Fruit fly (Drosophila melanogaster) whole organism, wandering third instar larva: ENCODE data around the gene CG18766.
A peak's percentile ranks its signal among the peaks of the same experiment; 100 is the strongest.

ENCODE experiments used
- Abd-B ChIP-seq: fragments of >200 bp; optimal IDR thresholded peaks from 2 replicates; lab custom pipeline; 2017; ENCODE audit warnings: missing biosample characterization, missing genetic modification characterization
- CG32264 ChIP-seq: fragments of 200-800 bp; sonication (Bioruptor generic); optimal IDR thresholded peaks from 2 replicates; lab custom pipeline; 2016; ENCODE audit warnings: missing biosample characterization, missing genetic modification characterization
- CG9705 ChIP-seq: fragments of 200-800 bp; sonication (Bioruptor generic); optimal IDR thresholded peaks from 2 replicates; lab custom pipeline; 2018; ENCODE audit warnings: missing biosample characterization, mild to moderate bottlenecking, missing genetic modification characterization
- Dfd ChIP-seq: fragments of >200 bp; optimal IDR thresholded peaks from 2 replicates; lab custom pipeline; 2017; ENCODE audit warnings: missing biosample characterization, missing genetic modification characterization
- Dif ChIP-seq: fragments of 200-275, 200-300 bp; sonication (Bioruptor generic); optimal IDR thresholded peaks from 2 replicates; lab custom pipeline; 2018; ENCODE audit warnings: missing biosample characterization, missing genetic modification characterization; ENCODE audit not compliant: partially characterized antibody
- HLH106 ChIP-seq: fragments of 200-800 bp; optimal IDR thresholded peaks from 3 replicates; lab custom pipeline; 2019; ENCODE audit warnings: missing biosample characterization, mild to moderate bottlenecking, missing genetic modification characterization, moderate library complexity
- Hnf4 ChIP-seq: fragments of 200-800 bp; sonication (Bioruptor generic); optimal IDR thresholded peaks from 2 replicates; lab custom pipeline; 2016; ENCODE audit warnings: missing biosample characterization, mild to moderate bottlenecking, missing genetic modification characterization
- Hr78 ChIP-seq: fragments of >200 bp; optimal IDR thresholded peaks from 2 replicates; lab custom pipeline; 2017; ENCODE audit warnings: missing biosample characterization, missing genetic modification characterization
- Hr83 ChIP-seq: fragments of 200-300 bp; sonication (Bioruptor generic); optimal IDR thresholded peaks from 2 replicates; lab custom pipeline; 2016; ENCODE audit warnings: missing biosample characterization, mild to moderate bottlenecking, missing genetic modification characterization, moderate library complexity; ENCODE audit not compliant: poor library complexity, severe bottlenecking
- Jra ChIP-seq: sonication (Bioruptor generic); optimal IDR thresholded peaks from 2 replicates; lab custom pipeline; 2016; ENCODE audit warnings: missing biosample characterization, missing genetic modification characterization
- Mio ChIP-seq: sonication (Bioruptor generic); optimal IDR thresholded peaks from 2 replicates; lab custom pipeline; 2016; ENCODE audit warnings: missing biosample characterization, missing genetic modification characterization
- Myc ChIP-seq: fragments of >200 bp; optimal IDR thresholded peaks from 2 replicates; lab custom pipeline; 2017
- N ChIP-seq: fragments of >200 bp; optimal IDR thresholded peaks from 2 replicates; lab custom pipeline; 2018; ENCODE audit warnings: missing biosample characterization, missing external identifiers, missing genetic modification characterization
- OdsH ChIP-seq: fragments of 200-800 bp; sonication (Bioruptor generic); optimal IDR thresholded peaks from 2 replicates; lab custom pipeline; 2016; ENCODE audit warnings: missing biosample characterization, mild to moderate bottlenecking, missing genetic modification characterization
- Rel ChIP-seq, 2 experiments: fragments of 200-800 bp; sonication (Bioruptor generic) in 1 of 2; optimal IDR thresholded peaks; 2 replicates in 1 of 2; 3 replicates in 1 of 2; lab custom pipeline; 2016 to 2019; ENCODE audit warnings: mild to moderate bottlenecking in 2 of 2, missing biosample characterization in 2 of 2, missing genetic modification characterization in 2 of 2, moderate library complexity in 1 of 2
- Sp1 ChIP-seq: fragments of 200-800 bp; sonication (Bioruptor generic); optimal IDR thresholded peaks from 3 replicates; lab custom pipeline; 2019; ENCODE audit warnings: missing biosample characterization, mild to moderate bottlenecking, missing genetic modification characterization, moderate library complexity
- br ChIP-seq: fragments of 200-800 bp; sonication (Bioruptor generic); optimal IDR thresholded peaks from 2 replicates; lab custom pipeline; 2016; ENCODE audit warnings: missing biosample characterization, missing genetic modification characterization
- brk ChIP-seq: fragments of 200-800 bp; sonication (Bioruptor generic); optimal IDR thresholded peaks from 2 replicates; lab custom pipeline; 2016; ENCODE audit warnings: missing biosample characterization, mild to moderate bottlenecking, missing genetic modification characterization
- dl ChIP-seq, 2 experiments: fragments of 175-275, 200-275 bp in 1 of 2; fragments of 200-275 bp in 1 of 2; sonication (Bioruptor generic); optimal IDR thresholded peaks; lab custom pipeline; 2018; ENCODE audit warnings: mild to moderate bottlenecking in 2 of 2, missing biosample characterization in 2 of 2, missing genetic modification characterization in 2 of 2, moderate library complexity in 2 of 2; ENCODE audit not compliant: partially characterized antibody in 2 of 2, insufficient read depth in 1 of 2
- dmrt93B ChIP-seq: fragments of 200-800 bp; sonication (Bioruptor generic); optimal IDR thresholded peaks from 2 replicates; lab custom pipeline; 2018; ENCODE audit warnings: missing biosample characterization, mild to moderate bottlenecking, missing genetic modification characterization
- ey ChIP-seq: fragments of 200-800 bp; sonication (Bioruptor generic); optimal IDR thresholded peaks from 2 replicates; lab custom pipeline; 2016; ENCODE audit warnings: missing biosample characterization, missing genetic modification characterization
- foxo ChIP-seq, 2 experiments: fragments of 200-800 bp; sonication (Bioruptor generic); optimal IDR thresholded peaks; 2 replicates in 1 of 2; 3 replicates in 1 of 2; lab custom pipeline; 2016 to 2017; ENCODE audit warnings: missing biosample characterization in 2 of 2, missing genetic modification characterization in 2 of 2
- fru ChIP-seq: fragments of 200-800 bp; sonication (Bioruptor generic); optimal IDR thresholded peaks from 3 replicates; lab custom pipeline; 2016; ENCODE audit warnings: missing biosample characterization, mild to moderate bottlenecking, missing genetic modification characterization
- h ChIP-seq: fragments of 200-800 bp; sonication (Bioruptor generic); optimal IDR thresholded peaks from 3 replicates; lab custom pipeline; 2016; ENCODE audit warnings: missing biosample characterization, mild to moderate bottlenecking, missing genetic modification characterization
- jim ChIP-seq: fragments of 175-275, 200-325 bp; sonication (Bioruptor generic); optimal IDR thresholded peaks from 2 replicates; lab custom pipeline; 2016; ENCODE audit warnings: missing biosample characterization, mild to moderate bottlenecking, missing genetic modification characterization
- lola ChIP-seq: fragments of >200 bp; optimal IDR thresholded peaks from 2 replicates; lab custom pipeline; 2017; ENCODE audit warnings: missing biosample characterization, missing genetic modification characterization
- pan ChIP-seq: fragments of >200 bp; optimal IDR thresholded peaks from 2 replicates; lab custom pipeline; 2017
- psq ChIP-seq: fragments of 200-800 bp; sonication (Bioruptor generic); optimal IDR thresholded peaks from 3 replicates; lab custom pipeline; 2017; ENCODE audit warnings: missing biosample characterization, mild to moderate bottlenecking, missing genetic modification characterization, moderate library complexity
- rgr ChIP-seq: fragments of 200-800 bp; sonication (Bioruptor generic); optimal IDR thresholded peaks from 3 replicates; lab custom pipeline; 2016; ENCODE audit warnings: missing biosample characterization, mild to moderate bottlenecking, missing genetic modification characterization
- sage ChIP-seq: fragments of 200-800 bp; sonication (Bioruptor generic); optimal IDR thresholded peaks from 2 replicates; lab custom pipeline; 2016; ENCODE audit warnings: missing biosample characterization, mild to moderate bottlenecking, missing genetic modification characterization
- sv ChIP-seq: fragments of 200-800 bp; sonication (Bioruptor generic); optimal IDR thresholded peaks from 3 replicates; lab custom pipeline; 2016; ENCODE audit warnings: missing biosample characterization, missing genetic modification characterization
- tai ChIP-seq: sonication (Bioruptor generic); optimal IDR thresholded peaks from 2 replicates; lab custom pipeline; 2016; ENCODE audit warnings: missing biosample characterization, missing genetic modification characterization
- usp ChIP-seq: fragments of >200 bp; optimal IDR thresholded peaks from 2 replicates; lab custom pipeline; 2017; ENCODE audit warnings: missing biosample characterization, missing genetic modification characterization

The CG18766 gene

dm6 chr3R:27281022-27281810 is 36.2 kb upstream of the CG18766 start (continued):
- no peak for TF ChIP-seq dl (GFP tag; optimal IDR thresholded peaks at IDR 0.05; lab: Kevin White, UChicago; ENCODE audit: insufficient read depth in 1 of 2, partially characterized antibody in 2 of 2)
- TF ChIP-seq HLH106 = peak; percentile 88
- TF ChIP-seq usp (GFP tag; lab: Kevin White, UChicago) = no peak
- TF ChIP-seq rgr (GFP tag; lab: Kevin White, UChicago) = peak; percentile 98
- peak; percentile 91 for TF ChIP-seq Mio
- TF ChIP-seq sage = peak; percentile 88

DNA sequence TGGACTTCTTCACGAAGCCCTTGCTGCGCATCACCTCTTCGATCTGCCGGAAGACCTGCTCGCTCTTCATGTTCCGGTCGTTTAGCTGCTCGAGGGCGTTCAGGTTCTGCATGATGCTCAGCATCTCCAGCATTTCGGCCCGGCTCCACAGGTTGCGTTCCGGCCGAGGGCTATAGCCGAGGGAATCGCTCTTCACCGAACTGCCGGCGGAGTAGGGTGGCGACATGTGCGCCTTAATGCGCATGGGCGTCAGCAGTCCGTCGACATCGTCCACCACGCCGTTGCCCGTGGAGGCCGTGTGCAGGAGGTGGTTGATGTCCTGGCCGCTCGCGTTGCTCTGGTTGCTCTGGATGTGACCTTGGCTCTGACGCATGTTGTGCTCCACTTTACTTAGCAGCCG is 34.4 kb upstream of the CG18766 start:
- TF ChIP-seq Myc (lab: Kevin White, UChicago) (no peak), Mio (no peak), Dfd (GFP tag; lab: Kevin White, UChicago) (no peak), Hnf4 (GFP tag; lab: Kevin White, UChicago) (no peak), Hr83 (GFP tag; lab: Kevin White, UChicago) (no peak), Hr78 (GFP tag; lab: Kevin White, UChicago) (no peak)
- TF ChIP-seq, all 38 proteins: peak for 0

- peak; percentile 14 for TF ChIP-seq br (GFP tag; lab: Kevin White, UChicago)
- no peak for TF ChIP-seq pan (lab: Kevin White, UChicago)
- TF ChIP-seq Hnf4 (GFP tag; lab: Kevin White, UChicago) = peak; percentile 30
- TF ChIP-seq dmrt93B = no peak
- TF ChIP-seq Abd-B = no peak
- peak in 1 of 2 experiments; percentile 21 for TF ChIP-seq foxo (GFP tag; optimal IDR thresholded peaks at IDR 0.05; lab: Kevin White, UChicago)
- TF ChIP-seq fru (GFP tag; lab: Kevin White, UChicago) = no peak
- peak; percentile 49 for TF ChIP-seq Hr83 (GFP tag; lab: Kevin White, UChicago)
- TF ChIP-seq Sp1 (GFP tag; lab: Kevin White, UChicago) = peak; percentile 15
- no peak for TF ChIP-seq Rel (GFP tag; optimal IDR thresholded peaks at IDR 0.05; lab: Kevin White, UChicago)
- peak; percentile 94 for TF ChIP-seq Rel (tag; optimal IDR thresholded peaks at IDR 0.05; lab: Kevin White, UChicago)
- no peak for TF ChIP-seq CG9705 (GFP tag; lab: Kevin White, UChicago)
- TF ChIP-seq sv = peak; percentile 40
- TF ChIP-seq Jra (GFP tag; lab: Kevin White, UChicago) = peak; percentile 23
- no peak for TF ChIP-seq Hr78 (GFP tag; lab: Kevin White, UChicago)
- TF ChIP-seq rgr (GFP tag; lab: Kevin White, UChicago) = peak; percentile 29
- peak; percentile 55 for TF ChIP-seq HLH106
- TF ChIP-seq ey (GFP tag; lab: Kevin White, UChicago) = no peak
- TF ChIP-seq h (GFP tag; lab: Kevin White, UChicago) = peak; percentile 31
- no peak for TF ChIP-seq dl (GFP tag; optimal IDR thresholded peaks at IDR 0.05; lab: Kevin White, UChicago; ENCODE audit: insufficient read depth in 1 of 2, partially characterized antibody in 2 of 2)
- TF ChIP-seq brk (GFP tag; lab: Kevin White, UChicago) = no peak
- TF ChIP-seq usp (GFP tag; lab: Kevin White, UChicago) = no peak
- TF ChIP-seq jim = peak; percentile 35
- TF ChIP-seq, all 38 proteins: peak for 12
Observed at dm6 chr3R:27274533-27275447, 29.7 kb upstream of the CG18766 start, which contains the start of gene CG5938. Gene CG5938, plus strand, starts transcription at chr3R:27274794.

DNA sequence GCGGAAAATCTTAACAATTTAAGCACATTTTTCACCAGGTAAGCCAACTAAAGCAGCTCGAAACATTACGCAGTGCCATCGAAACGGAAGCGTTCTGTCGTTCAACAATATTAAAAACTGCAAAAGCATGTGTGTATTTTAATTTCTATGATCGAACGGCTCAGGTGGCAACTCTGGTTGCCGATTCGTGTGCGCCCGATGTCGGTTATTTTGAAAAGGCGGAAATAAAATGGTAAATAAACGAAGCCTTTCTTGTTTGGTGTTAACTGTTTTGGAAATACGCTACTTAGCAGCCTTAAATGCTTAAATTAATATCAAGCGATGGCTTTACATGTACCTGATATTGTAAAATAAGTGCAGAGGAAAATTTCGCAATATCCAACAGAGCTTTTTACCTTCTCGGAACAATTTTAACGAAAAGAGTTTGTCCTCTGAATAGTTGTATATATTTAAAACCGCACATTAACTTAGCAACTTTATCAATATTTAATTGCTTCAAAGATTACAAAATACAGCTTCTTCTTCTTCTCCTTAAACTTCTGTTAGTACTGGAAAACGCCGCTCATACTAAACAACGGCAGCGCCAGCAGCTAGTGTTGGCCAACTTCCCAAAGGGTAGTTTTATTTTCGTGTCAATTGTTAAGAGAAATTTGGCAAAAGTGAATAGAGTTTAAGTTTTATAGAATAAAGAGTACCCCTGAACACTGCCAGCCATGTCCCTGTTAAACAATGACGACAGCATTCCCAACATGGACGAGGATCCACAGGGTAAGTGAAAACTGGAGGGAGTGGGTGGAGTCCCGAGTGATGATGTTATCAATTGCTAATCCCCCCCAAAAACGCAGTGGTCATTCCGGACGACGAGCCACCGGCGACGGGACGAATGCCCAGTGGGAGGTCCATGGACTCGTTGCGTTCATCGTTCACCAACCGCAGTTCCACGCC is 28.3 kb upstream of the CG18766 start, which contains the start of gene CG5934:
CG5934 (plus strand) TSS at position 588 of the 945 bp plus-strand sequence.
- peak; percentile 48 for TF ChIP-seq ey (GFP tag; lab: Kevin White, UChicago)
- peak; percentile 54 for TF ChIP-seq rgr (GFP tag; lab: Kevin White, UChicago)
- no peak for TF ChIP-seq Jra (GFP tag; lab: Kevin White, UChicago)
- TF ChIP-seq Hnf4 (GFP tag; lab: Kevin White, UChicago) = no peak
- peak; percentile 16 for TF ChIP-seq dmrt93B
- TF ChIP-seq CG9705 (GFP tag; lab: Kevin White, UChicago) = no peak
- no peak for TF ChIP-seq jim
- TF ChIP-seq usp (GFP tag; lab: Kevin White, UChicago) = no peak
- TF ChIP-seq Sp1 (GFP tag; lab: Kevin White, UChicago) = peak; percentile 22
- no peak for TF ChIP-seq brk (GFP tag; lab: Kevin White, UChicago)
- TF ChIP-seq lola (GFP tag; lab: Kevin White, UChicago) = no peak
- peak; percentile 15 to 51 for TF ChIP-seq foxo (GFP tag; optimal IDR thresholded peaks at IDR 0.05; lab: Kevin White, UChicago)
- peak; percentile 11 for TF ChIP-seq psq (GFP tag; lab: Kevin White, UChicago)
- TF ChIP-seq pan (lab: Kevin White, UChicago) = no peak
- TF ChIP-seq Rel (GFP tag; optimal IDR thresholded peaks at IDR 0.05; lab: Kevin White, UChicago) = no peak
- peak; percentile 77 for TF ChIP-seq Rel (tag; optimal IDR thresholded peaks at IDR 0.05; lab: Kevin White, UChicago)
- TF ChIP-seq fru (GFP tag; lab: Kevin White, UChicago) = no peak
- TF ChIP-seq Hr78 (GFP tag; lab: Kevin White, UChicago) = no peak
- peak; percentile 23 for TF ChIP-seq sv
- no peak for TF ChIP-seq tai
- peak; percentile 59 for TF ChIP-seq Hr83 (GFP tag; lab: Kevin White, UChicago)
- TF ChIP-seq CG32264 (GFP tag; lab: Kevin White, UChicago) = no peak
- no peak for TF ChIP-seq N (GFP tag; lab: Kevin White, UChicago)
- peak; percentile 29 for TF ChIP-seq OdsH
- no peak for TF ChIP-seq Dif (GFP tag; lab: Kevin White, UChicago)
- no peak for TF ChIP-seq Mio
- peak; percentile 68 for TF ChIP-seq h (GFP tag; lab: Kevin White, UChicago)
- TF ChIP-seq Dfd (GFP tag; lab: Kevin White, UChicago) = no peak
